Worm (Caenorhabditis elegans): ENCODE measurements around the gene gbb-2.

The gbb-2 gene

ce11 chrIV:4477009-4477471, 29.5 kb downstream of the gbb-2 start, which contains the start of gene M01H9.3:
Gene M01H9.3 (minus strand): TSS chrIV:4477059.
- TF ChIP-seq ceh-18 (tag; optimal IDR thresholded peaks at IDR 0.05) (peak; percentile 82), fax-1 (tag; optimal IDR thresholded peaks at IDR 0.05) (no peak), unc-55 (GFP tag; optimal IDR thresholded peaks at IDR 0.05) (peak; percentile 51)

- TF ChIP-seq ttx-3 (tag; optimal IDR thresholded peaks at IDR 0.05) (no peak), lin-11 (tag; optimal IDR thresholded peaks at IDR 0.05) (no peak)
These were observed 31.0 kb downstream of the gbb-2 start for ce11 chrIV:4475362-4476086.

- TF ChIP-seq odd-2 (tag; optimal IDR thresholded peaks at IDR 0.05) (no peak), ceh-2 (tag; optimal IDR thresholded peaks at IDR 0.05) (no peak), nhr-11 (tag; optimal IDR thresholded peaks at IDR 0.05) (no peak), unc-3 (GFP tag; conservative IDR thresholded peaks at IDR 0.05) (no peak), unc-3 (tag; optimal IDR thresholded peaks at IDR 0.05) (no peak), gmeb-2 (tag; optimal IDR thresholded peaks at IDR 0.05) (no peak), hlh-30 (tag; optimal IDR thresholded peaks at IDR 0.05; ENCODE audit: insufficient read depth) (no peak), C38D4.7 (GFP tag; optimal IDR thresholded peaks at IDR 0.05) (no peak), dve-1 (tag; optimal IDR thresholded peaks at IDR 0.05) (no peak), eyg-1 (tag; optimal IDR thresholded peaks at IDR 0.05) (no peak), nfya-1 (tag; optimal IDR thresholded peaks at IDR 0.05) (no peak), fkh-10 (GFP tag; optimal IDR thresholded peaks at IDR 0.05) (no peak), sdc-2 (tag; optimal IDR thresholded peaks at IDR 0.05) (no peak), ets-4 (tag; optimal IDR thresholded peaks at IDR 0.05) (no peak), unc-55 (GFP tag; optimal IDR thresholded peaks at IDR 0.05) (no peak), ceh-30 (tag; optimal IDR thresholded peaks at IDR 0.05) (no peak)
These were observed 32.8 kb downstream of the gbb-2 start for ce11 chrIV:4473767-4474166.

- TF ChIP-seq hlh-30 (tag; optimal IDR thresholded peaks at IDR 0.05; ENCODE audit: insufficient read depth): peak; percentile 8
- no peak for TF ChIP-seq che-1 (tag; optimal IDR thresholded peaks at IDR 0.05)
- TF ChIP-seq zip-5 (tag; optimal IDR thresholded peaks at IDR 0.05): no peak
- TF ChIP-seq sdc-2 (tag; optimal IDR thresholded peaks at IDR 0.05): no peak
- TF ChIP-seq ref-2 (tag; optimal IDR thresholded peaks at IDR 0.05): no peak
- no peak for TF ChIP-seq ceh-14 (tag; optimal IDR thresholded peaks at IDR 0.05)
- TF ChIP-seq unc-86 (tag; optimal IDR thresholded peaks at IDR 0.05): no peak
- TF ChIP-seq fkh-6 (tag; optimal IDR thresholded peaks at IDR 0.05): no peak
These were observed 34.0 kb downstream of the gbb-2 start for ce11 chrIV:4472418-4473173.

ce11 chrIV:4470885-4471772, 35.4 kb downstream of the gbb-2 start:
- no peak for TF ChIP-seq pha-4 (tag; optimal IDR thresholded peaks at IDR 0.05)
- no peak for TF ChIP-seq dmd-4 (tag; optimal IDR thresholded peaks at IDR 0.05; ENCODE audit: borderline replicate concordance)
- no peak for TF ChIP-seq lim-6 (tag; optimal IDR thresholded peaks at IDR 0.05)
- TF ChIP-seq ceh-19 (GFP tag; optimal IDR thresholded peaks at IDR 0.05): no peak
- TF ChIP-seq ceh-31 (tag; optimal IDR thresholded peaks at IDR 0.05): peak; percentile 23
- peak; percentile 30 for TF ChIP-seq C08G9.2 (tag; optimal IDR thresholded peaks at IDR 0.05)
- TF ChIP-seq unc-42 (tag; optimal IDR thresholded peaks at IDR 0.05): peak; percentile 21
- no peak for TF ChIP-seq unc-3 (GFP tag; conservative IDR thresholded peaks at IDR 0.05)
- TF ChIP-seq unc-3 (tag; optimal IDR thresholded peaks at IDR 0.05): no peak
- no peak for TF ChIP-seq hlh-15 (tag; optimal IDR thresholded peaks at IDR 0.05)
